Fruit fly (Drosophila melanogaster): ENCODE measurements around the gene CG46427.

The CG46427 gene

DNA sequence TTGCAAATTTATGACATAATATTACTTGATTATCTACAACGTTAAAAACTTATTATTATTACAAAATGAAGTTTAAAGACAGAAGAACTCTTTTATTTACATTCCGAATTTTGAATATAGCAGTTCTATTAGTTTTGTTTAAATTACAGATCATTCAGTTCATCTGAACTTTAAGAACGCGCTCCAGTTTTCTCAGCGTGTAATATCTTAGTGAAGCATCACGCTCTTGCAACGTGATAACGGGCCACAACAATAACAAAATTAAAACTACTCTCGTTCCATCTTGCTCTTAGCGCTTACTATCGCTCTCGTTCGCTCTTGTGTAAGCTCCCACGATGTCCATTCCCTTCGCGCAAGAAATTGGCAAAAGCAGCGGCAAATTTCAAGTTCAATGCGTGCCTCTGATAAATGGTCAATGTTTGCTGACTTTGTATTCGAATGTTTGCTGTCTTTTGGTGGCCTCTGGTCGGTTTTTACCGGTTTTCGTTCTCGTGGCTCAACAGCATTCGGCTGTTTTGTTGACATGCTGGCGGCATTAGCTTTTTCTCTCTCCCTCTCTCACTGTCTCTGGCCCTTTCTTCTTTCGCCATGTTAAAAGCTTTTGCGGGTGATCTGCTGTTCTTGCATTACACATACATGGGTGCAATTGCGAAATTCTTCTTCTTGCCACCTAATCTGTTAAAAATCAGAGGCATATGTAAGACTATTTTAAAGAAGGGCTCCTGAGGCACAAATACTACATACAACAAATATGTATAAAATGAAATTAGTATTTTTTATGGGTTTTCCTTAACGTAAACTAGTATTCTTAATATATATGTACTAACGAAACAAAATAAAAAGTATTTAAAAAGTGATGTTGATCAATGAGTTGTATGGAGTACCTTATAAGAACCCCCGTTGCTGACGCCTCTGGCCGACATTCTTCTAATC is 3.9 kb upstream of the CG46427 start:
- peak; percentile 92 for TF ChIP-seq noc (tag; optimal IDR thresholded peaks at IDR 0.05)

DNA sequence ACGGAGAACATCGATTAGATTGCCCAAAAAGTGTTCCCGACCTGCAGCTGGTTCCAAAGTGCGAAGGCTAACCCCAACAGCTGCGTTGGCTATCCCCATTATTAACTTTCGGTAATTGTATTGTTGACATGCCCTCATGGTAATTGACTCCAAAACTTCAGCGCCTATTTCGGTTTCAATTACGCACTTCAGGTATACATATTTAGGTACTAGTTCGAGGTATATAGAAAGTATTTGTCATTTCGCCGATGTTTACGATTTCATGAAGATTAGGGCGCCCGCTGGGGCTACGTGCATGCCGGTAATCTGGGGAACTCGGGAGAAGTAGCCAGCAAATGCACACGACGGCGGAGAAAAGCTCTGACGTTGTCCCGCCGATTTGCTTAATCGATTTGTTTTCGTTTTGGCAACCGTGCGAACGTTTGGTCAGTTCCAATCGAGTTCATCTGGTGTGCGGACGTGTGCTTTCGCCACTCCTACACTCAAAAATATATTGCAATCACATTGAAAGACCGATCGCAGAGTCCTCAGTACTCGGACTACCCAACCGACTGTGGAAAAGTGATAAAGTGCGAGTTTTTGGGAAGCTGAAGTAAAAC is 2.2 kb upstream of the CG46427 start:
- peak; percentile 33 for TF ChIP-seq noc (tag; optimal IDR thresholded peaks at IDR 0.05)

DNA sequence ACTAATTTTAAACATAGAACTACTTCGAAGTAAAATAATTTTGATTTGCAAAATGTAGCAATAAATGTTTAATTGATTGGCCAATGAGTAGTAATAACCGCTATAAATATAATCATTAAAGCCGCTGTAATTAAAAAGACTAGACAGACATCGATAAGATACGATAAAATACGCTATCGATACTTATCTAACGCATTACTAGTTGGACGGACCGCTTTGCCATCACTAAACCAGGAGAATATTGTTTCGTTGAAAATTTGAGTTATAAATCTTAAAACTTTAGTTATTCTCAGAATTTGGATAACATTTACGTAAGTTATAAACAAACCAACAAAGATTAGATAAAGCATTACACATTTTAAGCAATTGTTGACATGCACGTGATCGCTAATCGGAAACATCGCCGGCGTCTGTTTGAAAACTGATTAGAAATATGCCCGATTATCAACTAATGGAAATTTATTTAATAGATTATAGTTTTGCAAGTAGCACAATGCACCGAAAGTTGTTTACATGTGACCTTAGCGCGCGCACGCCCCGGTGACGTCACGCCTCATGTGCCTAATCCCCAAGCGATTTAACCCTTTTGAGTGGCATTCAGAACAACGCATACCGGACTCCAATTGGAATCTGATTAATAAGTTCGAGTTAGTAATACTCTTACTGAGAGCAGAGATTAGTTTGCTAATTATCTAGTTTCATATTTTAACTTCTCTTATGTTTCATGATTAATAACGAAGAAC is 633 bp upstream of the CG46427 start, which contains the start of gene Desat1:
TSS of gene Desat1 (plus strand) at position 200 of the 743 bp plus-strand sequence.
- no peak for TF ChIP-seq noc (tag; optimal IDR thresholded peaks at IDR 0.05)

DNA sequence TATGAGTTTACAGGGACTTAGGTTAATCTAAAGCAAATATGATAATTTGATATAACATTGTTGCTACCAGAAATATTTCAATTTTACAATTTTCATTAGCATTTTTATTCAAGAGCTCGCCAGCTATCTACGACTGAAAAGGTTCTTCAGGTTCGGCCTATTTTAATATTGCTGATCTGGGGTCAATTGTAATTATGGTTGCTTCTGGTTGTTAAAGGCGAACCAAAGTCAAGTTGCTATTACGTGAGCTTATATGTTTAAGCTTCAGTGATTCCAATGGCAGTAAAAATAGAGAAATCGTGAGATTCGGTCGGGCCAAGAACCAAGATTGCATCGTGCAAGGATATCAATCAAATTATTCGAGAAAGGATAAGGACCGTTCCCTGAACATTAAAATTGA is 3.0 kb downstream of the CG46427 start, which contains the start of gene Desat2:
TSS of gene Desat2 (plus strand) at position 301 of the 400 bp plus-strand sequence.
- TF ChIP-seq noc (tag; optimal IDR thresholded peaks at IDR 0.05), result no peak

DNA sequence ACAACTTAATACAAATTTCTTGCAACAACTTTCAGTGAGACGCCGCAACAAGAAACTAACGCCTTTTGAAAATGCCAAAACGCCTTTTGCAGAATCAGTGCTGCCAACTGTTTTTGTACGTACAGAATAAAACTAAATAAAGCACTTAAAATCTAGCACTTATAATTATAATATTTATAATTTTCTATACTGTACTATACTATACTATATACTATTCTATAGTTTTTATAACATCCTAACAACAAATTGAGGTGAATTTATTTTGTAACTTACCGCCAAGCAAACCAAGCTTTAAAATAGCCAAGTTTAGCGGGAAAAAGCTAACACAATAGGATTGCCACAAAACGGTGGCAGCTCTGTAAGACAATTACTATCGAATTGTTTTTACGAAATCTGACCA is 5.2 kb downstream of the CG46427 start, which contains the start of the genes Aos1 and Srlp:
TSS of gene Aos1 (minus strand) at position 59 of the 400 bp plus-strand sequence.
TSS of gene Srlp (plus strand) at position 335 of the 400 bp plus-strand sequence.
- TF ChIP-seq noc (tag; optimal IDR thresholded peaks at IDR 0.05), result peak; percentile 65

DNA sequence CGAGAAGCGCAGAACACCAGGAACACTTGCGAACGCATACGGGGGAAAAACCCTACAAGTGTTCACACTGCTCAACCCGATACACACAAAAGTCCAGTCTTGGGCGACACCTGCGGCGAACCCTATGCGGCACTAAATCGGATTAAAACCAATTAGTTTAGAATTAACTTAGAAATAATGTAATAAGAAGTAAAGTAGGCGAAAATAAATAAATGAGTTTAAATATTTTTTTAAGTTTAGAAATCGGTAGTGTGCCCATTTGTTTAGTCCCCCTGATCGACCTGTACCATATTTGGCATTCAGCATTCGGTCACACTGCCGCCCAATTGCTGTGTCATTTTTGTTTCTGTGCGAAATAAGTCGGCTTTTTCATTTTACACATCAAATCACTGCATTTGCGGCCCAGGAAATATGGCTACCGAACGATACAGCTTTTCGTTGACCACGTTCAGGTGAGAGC is 7.9 kb downstream of the CG46427 start, which contains the start of gene Prosalpha2:
TSS of gene Prosalpha2 (plus strand) at position 292 of the 460 bp plus-strand sequence.
- TF ChIP-seq noc (tag; optimal IDR thresholded peaks at IDR 0.05), result no peak

DNA sequence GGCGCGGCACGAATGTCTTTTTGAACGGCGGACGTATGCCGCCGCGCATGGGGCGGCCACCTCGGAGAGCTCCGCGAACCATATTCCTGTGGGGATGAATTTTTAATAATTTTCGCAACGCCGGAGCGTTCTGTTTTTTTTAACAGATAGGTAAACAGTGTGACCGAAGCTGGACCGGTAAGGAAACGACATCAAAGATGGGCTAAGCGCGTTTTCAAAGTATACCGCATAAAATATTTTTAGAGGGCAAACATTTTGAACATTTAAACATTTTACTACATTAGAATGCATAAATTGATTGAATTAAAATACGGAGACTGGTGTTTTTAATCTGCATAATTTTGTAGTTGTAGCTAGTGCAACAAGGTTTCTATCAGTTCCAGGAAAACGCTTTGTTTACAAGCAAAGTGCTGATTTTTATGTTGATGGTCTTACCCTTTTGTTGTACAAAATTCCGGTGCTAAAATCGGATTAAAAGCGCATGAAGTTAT is 9.8 kb downstream of the CG46427 start, which contains the start of the genes CG5641 and CG5245:
TSS of gene CG5641 (minus strand) at position 163 of the 491 bp plus-strand sequence.
TSS of gene CG5245 (plus strand) at position 441 of the 491 bp plus-strand sequence.
- TF ChIP-seq noc (tag; optimal IDR thresholded peaks at IDR 0.05), result no peak

DNA sequence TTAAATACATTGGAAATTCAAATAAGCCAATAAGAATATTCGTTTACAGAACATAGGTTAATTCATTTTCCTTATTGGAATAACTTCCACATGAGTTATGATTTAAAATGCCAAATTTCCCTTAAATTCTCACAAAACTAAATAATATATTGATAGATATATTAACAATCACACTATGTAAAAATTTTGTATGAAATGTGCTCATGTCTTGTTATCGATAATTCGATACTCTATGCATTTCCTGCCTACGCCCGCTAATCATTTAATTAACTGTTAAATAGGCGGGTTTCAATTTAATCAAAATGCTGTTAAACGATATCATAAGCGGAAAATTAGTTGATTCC is 12.7 kb downstream of the CG46427 start, which contains the start of gene NANS:
TSS of gene NANS (plus strand) at position 269 of the 344 bp plus-strand sequence.
- no peak for TF ChIP-seq noc (tag; optimal IDR thresholded peaks at IDR 0.05)

DNA sequence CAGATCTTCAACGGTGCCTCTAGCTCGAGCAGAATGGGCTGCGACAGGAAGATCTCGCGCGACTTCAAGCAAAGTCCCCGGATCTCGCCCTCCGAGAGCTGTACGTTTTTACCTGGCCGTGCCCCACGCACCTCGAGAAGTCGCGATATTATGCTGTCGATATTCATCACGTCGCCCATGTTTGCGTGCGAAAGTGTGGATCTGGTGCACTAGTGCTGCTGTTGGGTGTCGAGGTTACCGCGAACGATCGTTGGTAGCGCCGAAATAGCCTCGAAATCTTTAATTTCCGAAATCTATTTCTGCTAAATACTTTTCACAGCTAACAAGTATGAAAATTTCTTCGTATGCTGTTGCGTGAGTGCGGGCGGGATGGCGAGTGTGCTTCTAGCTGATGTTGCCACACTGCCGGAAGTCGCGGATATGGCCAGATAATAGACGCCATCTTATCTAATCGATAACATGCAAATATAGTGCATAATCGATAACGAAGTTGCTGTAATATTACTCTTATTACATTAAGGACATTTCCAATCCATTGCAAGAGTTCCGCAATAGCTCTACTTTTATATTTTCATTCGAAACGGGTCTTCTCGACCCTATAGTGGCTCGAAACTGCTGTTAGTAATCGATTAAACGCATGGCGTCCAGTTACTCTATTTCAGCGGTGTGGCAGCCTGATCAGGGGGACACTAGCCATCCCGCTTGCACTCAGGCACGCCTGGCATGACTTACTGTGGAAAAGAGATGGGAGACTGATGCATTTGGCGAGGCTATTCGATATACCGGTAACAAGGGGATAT is 13.2 kb downstream of the CG46427 start, which contains the start of gene Pp1-87B:
TSS of gene Pp1-87B (minus strand) at position 408 of the 800 bp plus-strand sequence.
- no peak for TF ChIP-seq noc (tag; optimal IDR thresholded peaks at IDR 0.05)

DNA sequence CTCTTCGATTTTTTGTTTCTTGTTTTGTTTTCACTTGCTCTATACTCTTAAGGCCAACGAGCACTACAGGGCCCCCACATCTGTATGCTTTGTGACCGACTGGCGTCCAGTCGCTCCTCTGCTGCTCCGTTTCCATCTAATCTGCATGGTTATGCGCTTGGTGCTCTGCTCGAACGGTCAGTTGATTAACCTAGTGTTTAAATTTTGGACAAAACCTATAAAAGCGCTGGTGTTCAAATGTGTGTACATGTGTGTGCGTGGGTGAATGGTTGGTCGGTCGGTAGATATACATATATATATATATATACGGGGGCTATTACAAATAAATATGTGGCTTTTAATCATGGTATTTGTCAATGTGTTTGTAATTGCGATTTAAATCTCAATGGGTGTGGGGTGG is 14.9 kb downstream of the CG46427 start:
- no peak for TF ChIP-seq noc (tag; optimal IDR thresholded peaks at IDR 0.05)

DNA sequence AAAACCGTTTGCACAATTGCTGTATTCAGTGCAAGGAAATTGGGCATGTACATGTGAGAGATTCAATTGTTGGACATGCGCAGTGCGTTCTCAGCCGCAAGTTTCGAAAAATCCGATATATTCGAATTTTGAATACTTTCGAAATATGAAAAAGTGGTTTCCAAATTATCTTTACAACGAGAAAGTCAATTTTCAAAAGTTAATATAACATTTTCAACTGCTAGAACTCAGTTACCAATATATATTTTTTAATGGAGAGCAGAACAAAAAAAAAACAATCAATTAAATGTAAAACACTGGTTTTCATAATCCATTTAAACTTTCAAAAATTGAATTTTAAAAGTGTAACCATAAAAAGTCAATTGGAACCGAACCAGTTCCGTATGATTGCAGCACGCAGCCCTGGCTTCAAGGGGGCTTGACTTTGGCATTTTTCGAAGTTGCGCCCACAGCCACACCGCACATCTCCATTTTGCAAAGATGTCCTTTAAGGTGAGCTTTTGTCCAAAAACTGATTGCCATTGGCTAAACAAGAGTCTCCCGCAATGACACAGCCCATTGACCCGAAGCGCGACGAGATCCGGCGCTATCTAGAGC is 16.5 kb downstream of the CG46427 start, which contains the start of the genes Scgbeta and CG17202:
TSS of gene Scgbeta (minus strand) at position 51 of the 597 bp plus-strand sequence.
TSS of gene CG17202 (plus strand) at position 390 of the 597 bp plus-strand sequence.
- no peak for TF ChIP-seq noc (tag; optimal IDR thresholded peaks at IDR 0.05)

DNA sequence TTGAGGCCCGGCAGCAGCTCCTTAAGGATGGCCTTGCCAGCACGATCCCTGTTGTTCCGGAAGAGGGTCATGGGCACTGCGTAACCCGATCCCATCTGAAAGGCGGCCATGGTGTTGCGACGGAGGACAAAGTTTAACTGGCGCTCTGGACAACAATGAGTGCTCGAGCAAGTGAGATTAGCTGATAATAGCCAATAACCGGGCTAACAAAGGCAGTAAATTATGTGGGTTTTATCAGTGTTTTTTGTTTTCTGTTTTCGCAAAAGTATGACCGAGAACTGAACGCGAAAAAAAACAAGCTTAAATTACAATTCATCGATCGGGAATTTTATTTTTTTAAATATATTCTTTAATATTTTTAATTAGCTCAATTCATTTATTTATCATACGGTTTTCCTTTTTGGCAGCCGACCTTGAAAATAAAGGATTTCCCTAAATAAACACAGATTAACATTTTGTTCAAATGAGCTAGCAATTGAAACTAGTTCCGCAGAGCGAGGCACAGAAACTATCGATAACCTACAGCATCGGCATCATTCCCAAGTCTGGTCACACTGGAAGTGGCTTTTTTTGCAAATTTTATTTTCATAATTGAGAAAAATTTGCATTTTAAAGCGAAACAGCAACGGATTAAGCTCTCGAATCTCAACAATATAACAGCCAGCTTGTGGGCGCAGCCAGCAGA is 25.5 kb downstream of the CG46427 start, which contains the start of the genes Dip-C and pps:
TSS of gene Dip-C (minus strand) at position 486 of the 685 bp plus-strand sequence.
TSS of gene pps (plus strand) at position 555 of the 685 bp plus-strand sequence.
- no peak for TF ChIP-seq noc (tag; optimal IDR thresholded peaks at IDR 0.05)

DNA sequence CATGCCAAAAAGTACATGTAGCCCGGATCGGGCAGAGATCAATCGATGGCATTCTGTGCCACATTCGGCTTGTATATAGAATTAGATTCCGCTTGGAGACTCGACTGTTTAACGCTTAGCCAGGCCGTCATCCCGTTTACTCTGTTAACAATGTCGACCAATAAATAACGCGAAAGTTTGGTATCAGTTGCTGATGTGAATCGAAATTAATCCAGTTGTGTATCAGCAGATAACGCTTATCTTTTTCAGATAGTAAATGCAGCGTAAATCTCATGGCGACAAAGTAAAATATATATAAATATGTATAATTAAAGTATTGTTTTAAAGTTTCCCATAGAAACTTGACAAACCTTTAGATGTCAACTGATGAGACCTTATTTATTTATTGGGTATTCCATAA is 27.5 kb downstream of the CG46427 start:
- TF ChIP-seq noc (tag; optimal IDR thresholded peaks at IDR 0.05), result peak; percentile 63
